Fruit fly (Drosophila melanogaster) whole organism, embryonic: ENCODE measurements around the gene CG11858.

Experiments used
- B-H1 ChIP-seq: fragments of 200-800 bp; sonication (Bioruptor generic); IDR thresholded peaks from 3 replicates; pipeline ENCODE4 v1.3.6; 2022; ENCODE audit warnings: missing biosample characterization, missing genetic modification characterization
- CG14860 ChIP-seq: fragments of 200-800 bp; sonication (Bioruptor generic); IDR thresholded peaks from 3 replicates; pipeline ENCODE4 v1.3.6; 2022; ENCODE audit warnings: missing biosample characterization, missing genetic modification characterization; ENCODE audit not compliant: partially characterized antibody
- CG1529 ChIP-seq: fragments of 200-800 bp; sonication (Bioruptor generic); optimal IDR thresholded peaks from 3 replicates; lab custom pipeline; 2018; ENCODE audit warnings: missing biosample characterization, missing genetic modification characterization
- CG15601 ChIP-seq: fragments of 200-800 bp; sonication (Bioruptor generic); optimal IDR thresholded peaks from 3 replicates; lab custom pipeline; 2019; ENCODE audit warnings: missing biosample characterization, mild to moderate bottlenecking, missing genetic modification characterization, moderate library complexity
- CG16813 ChIP-seq: fragments of 200-800 bp; sonication (Bioruptor generic); IDR thresholded peaks from 3 replicates; pipeline ENCODE4 v1.3.6; 2022; ENCODE audit warnings: missing biosample characterization, missing genetic modification characterization; ENCODE audit not compliant: partially characterized antibody
- CG16863 ChIP-seq: fragments of 200-800 bp; sonication (Bioruptor generic); optimal IDR thresholded peaks from 3 replicates; lab custom pipeline; 2016; ENCODE audit warnings: missing biosample characterization, missing genetic modification characterization
- CG18262 ChIP-seq: fragments of 200-800 bp; optimal IDR thresholded peaks from 3 replicates; lab custom pipeline; 2019; ENCODE audit warnings: missing biosample characterization, mild to moderate bottlenecking, missing genetic modification characterization, moderate library complexity
- CG2129 ChIP-seq: fragments of 200-800 bp; sonication (Bioruptor generic); IDR thresholded peaks from 2 replicates; pipeline ENCODE4 v1.3.6; 2022; ENCODE audit warnings: missing biosample characterization, missing genetic modification characterization; ENCODE audit not compliant: partially characterized antibody
- CG2889 ChIP-seq: fragments of 200-800 bp; sonication (Bioruptor generic); IDR thresholded peaks from 3 replicates; pipeline ENCODE4 v1.3.6; 2022; ENCODE audit warnings: missing biosample characterization, missing genetic modification characterization
- CG30403 ChIP-seq: fragments of 200-800 bp; sonication (Bioruptor generic); optimal IDR thresholded peaks from 3 replicates; lab custom pipeline; 2016; ENCODE audit warnings: missing biosample characterization, missing genetic modification characterization
- CG33213 ChIP-seq: fragments of 200-800 bp; sonication (Bioruptor generic); optimal IDR thresholded peaks from 3 replicates; lab custom pipeline; 2016; ENCODE audit warnings: missing biosample characterization, missing genetic modification characterization
- CG4360 ChIP-seq: fragments of 200-800 bp; sonication (Bioruptor generic); IDR thresholded peaks from 2 replicates; pipeline ENCODE4 v1.3.6; 2022; ENCODE audit warnings: missing biosample characterization, missing genetic modification characterization
- CG4707 ChIP-seq: fragments of 200-800 bp; sonication (Bioruptor generic); optimal IDR thresholded peaks from 2 replicates; lab custom pipeline; 2018; ENCODE audit warnings: missing biosample characterization, mild to moderate bottlenecking, missing genetic modification characterization, moderate library complexity
- CG7786 ChIP-seq: fragments of 200-800 bp; sonication (Bioruptor generic); optimal IDR thresholded peaks from 2 replicates; lab custom pipeline; 2016; ENCODE audit warnings: missing biosample characterization, missing genetic modification characterization
- CG7839 ChIP-seq: fragments of 200-800 bp; sonication (Bioruptor generic); optimal IDR thresholded peaks from 3 replicates; lab custom pipeline; 2018; ENCODE audit warnings: missing biosample characterization, mild to moderate bottlenecking, missing genetic modification characterization, moderate library complexity
- CG8089 ChIP-seq: fragments of 200-800 bp; sonication (Bioruptor generic); optimal IDR thresholded peaks from 3 replicates; lab custom pipeline; 2016; ENCODE audit warnings: missing biosample characterization, missing genetic modification characterization
- CG8478 ChIP-seq: fragments of >200 bp; optimal IDR thresholded peaks from 2 replicates; lab custom pipeline; 2018
- CoRest ChIP-seq: fragments of 200-800 bp; sonication (Bioruptor generic); optimal IDR thresholded peaks from 3 replicates; lab custom pipeline; 2018; ENCODE audit warnings: missing biosample characterization, mild to moderate bottlenecking, missing genetic modification characterization, moderate library complexity
- D19A ChIP-seq: fragments of 200-800 bp; optimal IDR thresholded peaks from 3 replicates; lab custom pipeline; 2019; ENCODE audit warnings: missing biosample characterization, mild to moderate bottlenecking, missing genetic modification characterization, moderate library complexity
- Dip2 ChIP-seq: fragments of 200-800 bp; sonication (Bioruptor generic); IDR thresholded peaks from 2 replicates; pipeline ENCODE4 v1.3.6; 2022; ENCODE audit warnings: missing biosample characterization, missing genetic modification characterization
- Drgx ChIP-seq: fragments of 200-800 bp; sonication (Bioruptor generic); IDR thresholded peaks from 2 replicates; pipeline ENCODE4 v1.3.6; 2022; ENCODE audit warnings: missing biosample characterization, missing genetic modification characterization
- HLHmδ ChIP-seq: fragments of 200-800 bp; sonication (Bioruptor generic); optimal IDR thresholded peaks from 2 replicates; lab custom pipeline; 2018; ENCODE audit warnings: missing biosample characterization, mild to moderate bottlenecking, missing genetic modification characterization, moderate library complexity
- Hmr ChIP-seq: fragments of 200-800 bp; sonication (Bioruptor generic); optimal IDR thresholded peaks from 3 replicates; lab custom pipeline; 2017; ENCODE audit warnings: mild to moderate bottlenecking, missing biosample characterization, missing genetic modification reagents, missing genetic modification characterization
- Lhr ChIP-seq: fragments of 200-800 bp; sonication (Bioruptor generic); optimal IDR thresholded peaks from 3 replicates; lab custom pipeline; 2017; ENCODE audit warnings: mild to moderate bottlenecking, missing biosample characterization, missing genetic modification reagents, missing genetic modification characterization
- PHDP ChIP-seq: fragments of 200-800 bp; sonication (Bioruptor generic); optimal IDR thresholded peaks from 3 replicates; lab custom pipeline; 2018; ENCODE audit warnings: missing biosample characterization, mild to moderate bottlenecking, missing genetic modification characterization, moderate library complexity
- Pdp1 ChIP-seq, 2 experiments: fragments of 200-800 bp; sonication (Bioruptor generic); optimal IDR thresholded peaks; 3 replicates each; lab custom pipeline; 2016; ENCODE audit warnings: missing biosample characterization in 2 of 2, missing genetic modification characterization in 2 of 2, mild to moderate bottlenecking in 1 of 2, moderate library complexity in 1 of 2
- Tbp ChIP-seq: fragments of >200 bp; optimal IDR thresholded peaks from 2 replicates; lab custom pipeline; 2018; ENCODE audit warnings: missing biosample characterization, missing genetic modification characterization
- ara ChIP-seq: fragments of 200-800 bp; sonication (Bioruptor generic); IDR thresholded peaks from 2 replicates; pipeline ENCODE4 v1.3.6; 2022; ENCODE audit warnings: missing biosample characterization, missing genetic modification characterization
- bcd ChIP-seq: fragments of 200-800 bp; sonication (Bioruptor generic); optimal IDR thresholded peaks from 2 replicates; lab custom pipeline; 2017; ENCODE audit warnings: missing biosample characterization, mild to moderate bottlenecking, missing genetic modification characterization
- cas ChIP-seq: fragments of 200-800 bp; sonication (Bioruptor generic); IDR thresholded peaks from 2 replicates; pipeline ENCODE4 v1.3.6; 2022; ENCODE audit warnings: missing biosample characterization, missing genetic modification characterization
- chif ChIP-seq, 2 experiments: fragments of 200-800 bp; sonication (Bioruptor generic); optimal IDR thresholded peaks; 3 replicates each; lab custom pipeline; 2016; ENCODE audit warnings: missing biosample characterization in 2 of 2, missing genetic modification characterization in 2 of 2
- ci ChIP-seq: fragments of 200-800 bp; sonication (Bioruptor generic); IDR thresholded peaks from 3 replicates; pipeline ENCODE4 v1.3.6; 2022; ENCODE audit warnings: missing biosample characterization, missing genetic modification characterization
- crc ChIP-seq: fragments of 200-800 bp; sonication (Bioruptor generic); optimal IDR thresholded peaks from 2 replicates; lab custom pipeline; 2016; ENCODE audit warnings: missing biosample characterization, missing genetic modification characterization
- dimm ChIP-seq: fragments of 200-800 bp; sonication (Bioruptor generic); IDR thresholded peaks from 2 replicates; pipeline ENCODE4 v1.3.6; 2022; ENCODE audit warnings: missing biosample characterization, missing genetic modification characterization
- eyg ChIP-seq: fragments of 200-800 bp; sonication (Bioruptor generic); optimal IDR thresholded peaks from 3 replicates; lab custom pipeline; 2016; ENCODE audit warnings: missing biosample characterization, missing genetic modification characterization
- gt ChIP-seq: fragments of 200-800 bp; sonication (Bioruptor generic); IDR thresholded peaks from 2 replicates; pipeline ENCODE4 v1.3.6; 2022; ENCODE audit warnings: missing biosample characterization, missing genetic modification characterization
- hbn ChIP-seq: fragments of 200-800 bp; sonication (Bioruptor generic); IDR thresholded peaks from 2 replicates; pipeline ENCODE4 v1.3.6; 2022; ENCODE audit warnings: missing biosample characterization, missing genetic modification characterization; ENCODE audit not compliant: partially characterized antibody
- hkb ChIP-seq, 2 experiments: fragments of 200-800 bp in 1 of 2; fragments of >200 bp in 1 of 2; sonication (Bioruptor generic) in 1 of 2; IDR thresholded peaks in 1 of 2; optimal IDR thresholded peaks in 1 of 2; 2 replicates each; pipeline versions ENCODE4 v1.3.6 to Lab custom; 2017 to 2022; ENCODE audit warnings: missing biosample characterization in 1 of 2, missing genetic modification characterization in 1 of 2
- luna ChIP-seq: fragments of 200-800 bp; sonication (Bioruptor generic); optimal IDR thresholded peaks from 2 replicates; lab custom pipeline; 2016; ENCODE audit warnings: missing biosample characterization, missing genetic modification characterization
- nerfin-1 ChIP-seq: fragments of 200-800 bp; sonication (Bioruptor generic); optimal IDR thresholded peaks from 3 replicates; lab custom pipeline; 2019; ENCODE audit warnings: missing biosample characterization, mild to moderate bottlenecking, missing genetic modification characterization, moderate library complexity
- nerfin-2 ChIP-seq: fragments of 200-800 bp; sonication (Bioruptor generic); IDR thresholded peaks from 2 replicates; pipeline ENCODE4 v1.3.6; 2022; ENCODE audit warnings: missing biosample characterization, missing genetic modification characterization; ENCODE audit not compliant: partially characterized antibody
- onecut ChIP-seq: fragments of 200-800 bp; sonication (Bioruptor generic); IDR thresholded peaks from 2 replicates; pipeline ENCODE4 v1.3.6; 2022; ENCODE audit warnings: missing biosample characterization, missing genetic modification characterization
- pzg ChIP-seq: fragments of 200-800 bp; sonication (Bioruptor generic); optimal IDR thresholded peaks from 3 replicates; lab custom pipeline; 2018; ENCODE audit warnings: missing biosample characterization, mild to moderate bottlenecking, missing genetic modification characterization, moderate library complexity
- sc ChIP-seq, 3 experiments: fragments of >200 bp in 2 of 3; fragments of 200-800 bp in 1 of 3; sonication (Bioruptor generic) in 1 of 3; optimal IDR thresholded peaks; 2 replicates in 2 of 3; 3 replicates in 1 of 3; lab custom pipeline; 2017; ENCODE audit warnings: mild to moderate bottlenecking in 1 of 3, missing biosample characterization in 1 of 3, missing genetic modification characterization in 1 of 3, missing genetic modification reagents in 1 of 3
- seq ChIP-seq: fragments of 200-800 bp; sonication (Bioruptor generic); IDR thresholded peaks from 2 replicates; pipeline ENCODE4 v1.3.6; 2022; ENCODE audit warnings: missing biosample characterization, missing genetic modification characterization
- sima ChIP-seq: fragments of 200-800 bp; sonication (Bioruptor generic); optimal IDR thresholded peaks from 2 replicates; lab custom pipeline; 2016; ENCODE audit warnings: missing biosample characterization, missing genetic modification characterization
- slou ChIP-seq: fragments of 200-800 bp; sonication (Bioruptor generic); optimal IDR thresholded peaks from 3 replicates; lab custom pipeline; 2016; ENCODE audit warnings: missing biosample characterization, missing genetic modification characterization
- so ChIP-seq: fragments of 200-800 bp; sonication (Bioruptor generic); IDR thresholded peaks from 3 replicates; pipeline ENCODE4 v1.3.6; 2022; ENCODE audit warnings: missing biosample characterization, missing genetic modification characterization
- trem ChIP-seq: fragments of 200-800 bp; optimal IDR thresholded peaks from 3 replicates; lab custom pipeline; 2019; ENCODE audit warnings: missing biosample characterization, mild to moderate bottlenecking, missing genetic modification characterization, moderate library complexity

Gene CG11858

dm6 chr3R:25247379-25247869 is 15.1 kb upstream of the CG11858 start, which contains the start of the genes RpS27 and Nup37 (continued):
- TF ChIP-seq Drgx (GFP tag; lab: Robert Waterston, UW): peak; percentile 75
- TF ChIP-seq CG2889 (GFP tag; lab: Robert Waterston, UW): peak; percentile 94
- peak; percentile 94 for TF ChIP-seq trem
- TF ChIP-seq HLHmδ: peak; percentile 100
- TF ChIP-seq ara: peak; percentile 95
- peak; percentile 99 for TF ChIP-seq eyg (GFP tag; lab: Kevin White, UChicago)
- TF ChIP-seq sc (optimal IDR thresholded peaks at IDR 0.05; lab: Kevin White, UChicago): no peak
- TF ChIP-seq sc (GFP tag; optimal IDR thresholded peaks at IDR 0.05; lab: Kevin White, UChicago): peak; percentile 97
- TF ChIP-seq CG4360 (GFP tag; lab: Robert Waterston, UW): peak; percentile 67
- TF ChIP-seq CG14860 (GFP tag; lab: Robert Waterston, UW): no peak
- TF ChIP-seq pzg (GFP tag; lab: Kevin White, UChicago): peak; percentile 97
- no peak for TF ChIP-seq CG8478 (lab: Kevin White, UChicago)
- TF ChIP-seq CoRest: peak; percentile 95
- TF ChIP-seq Hmr (GFP tag; lab: Kevin White, UChicago): peak; percentile 99
- peak; percentile 91 for TF ChIP-seq CG18262 (tag; lab: Kevin White, UChicago)
- TF ChIP-seq CG1529 (GFP tag; lab: Kevin White, UChicago): peak; percentile 96
- peak; percentile 91 for TF ChIP-seq cas (GFP tag; lab: Robert Waterston, UW)
- no peak for TF ChIP-seq hkb (optimal IDR thresholded peaks at IDR 0.05; lab: Kevin White, UChicago)
- peak; percentile 94 for TF ChIP-seq hkb (GFP tag; IDR thresholded peaks at IDR 0.05; lab: Robert Waterston, UW)
- TF ChIP-seq CG2129 (GFP tag; lab: Robert Waterston, UW): no peak
- TF ChIP-seq PHDP (tag; lab: Kevin White, UChicago): peak; percentile 96
- TF ChIP-seq CG4707: peak; percentile 97
- peak; percentile 98 for TF ChIP-seq CG7786 (GFP tag; lab: Kevin White, UChicago)
- TF ChIP-seq D19A (tag; lab: Kevin White, UChicago): peak; percentile 77
- TF ChIP-seq CG33213 (GFP tag; lab: Kevin White, UChicago): peak; percentile 99
- TF ChIP-seq onecut (GFP tag; lab: Robert Waterston, UW): peak; percentile 97
- no peak for TF ChIP-seq hbn (GFP tag; lab: Robert Waterston, UW)
- peak; percentile 100 for TF ChIP-seq bcd (GFP tag; lab: Kevin White, UChicago)
- peak; percentile 99 for TF ChIP-seq ci (GFP tag; lab: Robert Waterston, UW)
- peak; percentile 94 to 97 for TF ChIP-seq Pdp1 (GFP tag; optimal IDR thresholded peaks at IDR 0.05; lab: Kevin White, UChicago)
- peak; percentile 94 for TF ChIP-seq CG15601
- 0 out of 2 replicates have a peak, but pooled peaks have one; percentile 14 for TF ChIP-seq Dip2 (GFP tag; lab: Robert Waterston, UW)
- TF ChIP-seq dimm (GFP tag; lab: Robert Waterston, UW): peak; percentile 92
- TF ChIP-seq CG30403 (GFP tag; lab: Kevin White, UChicago): peak; percentile 96
- TF ChIP-seq CG16813: peak; percentile 48; the same call in 2 of the 3 replicates
- peak; percentile 95 for TF ChIP-seq so
- TF ChIP-seq chif (GFP tag; optimal IDR thresholded peaks at IDR 0.05; lab: Kevin White, UChicago): peak; percentile 96 to 98
- peak; percentile 97 for TF ChIP-seq sima (GFP tag; lab: Kevin White, UChicago)
- TF ChIP-seq CG8089: peak; percentile 99
- TF ChIP-seq luna: peak; percentile 98
- peak; percentile 97 for TF ChIP-seq crc (GFP tag; lab: Kevin White, UChicago)
- peak; percentile 90 for TF ChIP-seq B-H1 (GFP tag; lab: Robert Waterston, UW)
- peak; percentile 98 for TF ChIP-seq CG16863 (GFP tag; lab: Kevin White, UChicago)
- TF ChIP-seq Tbp (GFP tag; lab: Kevin White, UChicago): no peak
- TF ChIP-seq CG7839 (tag; lab: Kevin White, UChicago): peak; percentile 96
- TF ChIP-seq nerfin-2 (GFP tag; lab: Robert Waterston, UW): no peak
- TF ChIP-seq seq: peak; percentile 89
- peak; percentile 97 for TF ChIP-seq Lhr (GFP tag; lab: Kevin White, UChicago)
- TF ChIP-seq slou (GFP tag; lab: Kevin White, UChicago): peak; percentile 97
- TF ChIP-seq nerfin-1 (tag; lab: Kevin White, UChicago): peak; percentile 94
- TF ChIP-seq gt (GFP tag; lab: Robert Waterston, UW): peak; percentile 96
